Worm (Caenorhabditis elegans): ENCODE results near the gene B0361.14.
A peak's percentile ranks its signal among the peaks of the same experiment; 100 is the strongest.

The B0361.14 gene

ce11 chrIII:7299466-7299865 is at the start of gene B0361.14, which contains the start of gene B0361.9 (continued):
- TF ChIP-seq sox-4 (tag; optimal IDR thresholded peaks at IDR 0.05): no peak
- TF ChIP-seq nhr-84 (tag; optimal IDR thresholded peaks at IDR 0.05): no peak
- no peak for TF ChIP-seq tlp-1 (tag; optimal IDR thresholded peaks at IDR 0.05)
- TF ChIP-seq ceh-63 (GFP tag; optimal IDR thresholded peaks at IDR 0.05): no peak
- no peak for TF ChIP-seq nhr-19 (GFP tag; conservative IDR thresholded peaks at IDR 0.05)
- no peak for TF ChIP-seq vab-15 (tag; optimal IDR thresholded peaks at IDR 0.05)
- TF ChIP-seq fkh-4 (tag; optimal IDR thresholded peaks at IDR 0.05; ENCODE audit: borderline replicate concordance): no peak
- no peak for TF ChIP-seq ceh-8 (GFP tag; optimal IDR thresholded peaks at IDR 0.05)
- no peak for TF ChIP-seq efl-3 (GFP tag; optimal IDR thresholded peaks at IDR 0.05)
- no peak for TF ChIP-seq ceh-82 (tag; optimal IDR thresholded peaks at IDR 0.05)
- no peak for TF ChIP-seq zip-4 (GFP tag; optimal IDR thresholded peaks at IDR 0.05)
- TF ChIP-seq grh-1 (GFP tag; IDR thresholded peaks at IDR 0.05): no peak; the same call in 1 of the 2 replicates
- peak in 1 of 2 experiments; percentile 20 for TF ChIP-seq lin-35 (GFP tag; optimal IDR thresholded peaks at IDR 0.05)
- TF ChIP-seq mdl-1 (tag; optimal IDR thresholded peaks at IDR 0.05): no peak
- no peak for TF ChIP-seq nhr-237 (tag; optimal IDR thresholded peaks at IDR 0.05)
- TF ChIP-seq sptf-1 (tag; optimal IDR thresholded peaks at IDR 0.05): no peak
- TF ChIP-seq nhr-11 (tag; optimal IDR thresholded peaks at IDR 0.05): no peak
- TF ChIP-seq nhr-77 (tag; optimal IDR thresholded peaks at IDR 0.05): no peak
- TF ChIP-seq C16A3.4 (tag; optimal IDR thresholded peaks at IDR 0.05): no peak
- no peak for TF ChIP-seq egl-13 (tag; optimal IDR thresholded peaks at IDR 0.05)
- no peak for TF ChIP-seq ceh-88 (GFP tag; IDR thresholded peaks at IDR 0.05)
- TF ChIP-seq pqm-1 (tag; optimal IDR thresholded peaks at IDR 0.05): no peak
- no peak for TF ChIP-seq elt-2 (tag; optimal IDR thresholded peaks at IDR 0.05)
- TF ChIP-seq dpl-1 (GFP tag; optimal IDR thresholded peaks at IDR 0.05): no peak
- TF ChIP-seq mep-1 (tag; optimal IDR thresholded peaks at IDR 0.05): peak; percentile 1
- no peak for TF ChIP-seq ztf-4 (tag; optimal IDR thresholded peaks at IDR 0.05)
- TF ChIP-seq mab-9 (GFP tag; IDR thresholded peaks at IDR 0.05): no peak
- no peak for TF ChIP-seq hlh-17 (GFP tag; optimal IDR thresholded peaks at IDR 0.05; ENCODE audit: borderline replicate concordance)
- no peak for TF ChIP-seq swsn-7 (tag; optimal IDR thresholded peaks at IDR 0.05)
- no peak for TF ChIP-seq aly-2 (tag; optimal IDR thresholded peaks at IDR 0.05)

- TF ChIP-seq egl-27 (tag; optimal IDR thresholded peaks at IDR 0.05) (no peak), sup-37 (GFP tag; optimal IDR thresholded peaks at IDR 0.05) (no peak), ztf-4 (tag; optimal IDR thresholded peaks at IDR 0.05) (no peak), sptf-1 (tag; optimal IDR thresholded peaks at IDR 0.05) (no peak), fos-1 (tag; optimal IDR thresholded peaks at IDR 0.05) (no peak), ets-5 (GFP tag; IDR thresholded peaks at IDR 0.05) (no peak), C16A3.4 (tag; optimal IDR thresholded peaks at IDR 0.05) (no peak), zag-1 (tag; optimal IDR thresholded peaks at IDR 0.05) (no peak), isw-1 (GFP tag; IDR thresholded peaks at IDR 0.05) (no peak), nhr-84 (tag; optimal IDR thresholded peaks at IDR 0.05) (no peak), Y116A8C.19 (tag; optimal IDR thresholded peaks at IDR 0.05; ENCODE audit: borderline replicate concordance) (no peak), lin-13 (GFP tag; optimal IDR thresholded peaks at IDR 0.05) (no peak), mep-1 (tag; optimal IDR thresholded peaks at IDR 0.05) (no peak), sox-4 (tag; optimal IDR thresholded peaks at IDR 0.05) (no peak), pag-3 (tag; optimal IDR thresholded peaks at IDR 0.05; ENCODE audit: borderline replicate concordance, insufficient read depth) (no peak), snpc-4 (tag; optimal IDR thresholded peaks at IDR 0.05) (no peak), jun-1 (tag; optimal IDR thresholded peaks at IDR 0.05) (no peak), alr-1 (tag; optimal IDR thresholded peaks at IDR 0.05; ENCODE audit: borderline replicate concordance) (no peak), mab-9 (GFP tag; IDR thresholded peaks at IDR 0.05) (no peak), elt-2 (tag; optimal IDR thresholded peaks at IDR 0.05) (no peak)
Measured at ce11 chrIII:7349075-7349474, 49.7 kb upstream of the B0361.14 start, which contains the start of gene gos-28. TSS of gene gos-28 (minus strand) at chrIII:7349175.

All from whole organism, L1 larva.